Worm (Caenorhabditis elegans) whole organism, midembryonic: Measurements from ENCODE around the gene eak-3.

ENCODE experiments used
- T22C8.4 ChIP-seq: fragments of 200-800 bp; sonication (Bioruptor generic); IDR thresholded peaks from 2 replicates; pipeline ENCODE4 v1.3.6; 2022; ENCODE audit warnings: missing genetic modification characterization, missing compliant biosample characterization
- cog-1 ChIP-seq: sonication (generic microtip); optimal IDR thresholded peaks from 2 replicates; lab custom pipeline; 2016; ENCODE audit warnings: missing genetic modification characterization, missing compliant biosample characterization
- flt-1 ChIP-seq: fragments of 200-800 bp; sonication (Bioruptor generic); IDR thresholded peaks from 2 replicates; pipeline ENCODE4 v1.3.6; 2022; ENCODE audit warnings: missing genetic modification characterization, missing compliant biosample characterization
- klf-2 ChIP-seq: fragments of 200-800 bp; sonication (Bioruptor generic); conservative IDR thresholded peaks from 2 replicates; pipeline ENCODE4 v1.3.6; 2022; ENCODE audit warnings: missing genetic modification reagents, missing genetic modification characterization, missing compliant biosample characterization
- ref-1 ChIP-seq: fragments of 200-800 bp; sonication (Bioruptor generic); conservative IDR thresholded peaks from 2 replicates; pipeline ENCODE4 v1.3.6; 2022; ENCODE audit warnings: missing genetic modification reagents, missing genetic modification characterization, missing compliant biosample characterization
- tab-1 ChIP-seq: fragments of 200-800 bp; sonication (Bioruptor generic); IDR thresholded peaks from 2 replicates; pipeline ENCODE4 v1.3.6; 2022; ENCODE audit warnings: missing genetic modification characterization, missing compliant biosample characterization
- ztf-23 ChIP-seq: fragments of 200-800 bp; sonication (Bioruptor generic); IDR thresholded peaks from 2 replicates; pipeline ENCODE4 v1.3.6; 2022; ENCODE audit warnings: missing genetic modification reagents, missing genetic modification characterization, missing compliant biosample characterization
- ztf-29 ChIP-seq: fragments of 200-800 bp; sonication (Bioruptor generic); IDR thresholded peaks from 2 replicates; pipeline ENCODE4 v1.3.6; 2022; ENCODE audit warnings: missing genetic modification reagents, missing genetic modification characterization, missing compliant biosample characterization

DNA sequence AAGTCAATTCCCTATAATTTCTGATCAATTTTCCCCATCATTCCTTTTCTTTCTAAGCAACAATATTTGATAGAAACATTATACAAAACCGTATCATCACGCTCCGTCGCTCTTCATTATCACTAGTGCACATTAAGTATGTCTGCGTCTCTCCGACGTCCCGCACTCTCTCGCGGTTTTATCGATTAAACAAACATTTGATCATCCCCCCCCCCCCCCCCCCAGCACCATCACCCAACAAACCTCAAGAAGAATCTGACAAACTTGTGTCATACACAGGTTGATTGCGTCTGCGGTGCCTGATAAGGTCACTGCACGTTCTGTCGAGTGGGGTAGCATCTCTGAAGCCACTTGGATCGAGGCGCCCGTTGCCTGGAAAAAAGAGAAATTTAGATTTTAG, 43.7 kb upstream of the eak-3 start:
- no peak for TF ChIP-seq T22C8.4 (GFP tag; lab: Robert Waterston, UW)
- TF ChIP-seq tab-1 (GFP tag; lab: Robert Waterston, UW): no peak
- TF ChIP-seq flt-1 (GFP tag; lab: Robert Waterston, UW): no peak
- TF ChIP-seq ztf-23 (GFP tag; lab: Robert Waterston, UW): no peak
- no peak for TF ChIP-seq ztf-29
- no peak for TF ChIP-seq klf-2 (GFP tag; lab: Robert Waterston, UW)
- TF ChIP-seq cog-1 (tag; lab: Kevin White, UChicago): no peak
- no peak for TF ChIP-seq ref-1 (GFP tag; lab: Robert Waterston, UW)
